Worm (Caenorhabditis elegans) whole organism, young adult: ENCODE results near the gene nas-33.
A peak's percentile ranks its signal among the peaks of the same experiment; 100 is the strongest.

Source experiments
- B0336.3 ChIP-seq: fragments of 200-800 bp; sonication (Bioruptor generic); IDR thresholded peaks from 2 replicates; pipeline ENCODE4 v1.3.6; 2022; ENCODE audit warnings: missing genetic modification characterization, missing compliant biosample characterization
- F10E7.11 ChIP-seq: sonication (generic microtip); optimal IDR thresholded peaks from 2 replicates; lab custom pipeline; 2017; ENCODE audit warnings: mild to moderate bottlenecking, missing genetic modification characterization, moderate library complexity, missing compliant biosample characterization
- F23B12.7 ChIP-seq: sonication (generic microtip); optimal IDR thresholded peaks from 2 replicates; lab custom pipeline; 2017; ENCODE audit warnings: missing genetic modification characterization, mild to moderate bottlenecking, missing compliant biosample characterization, antibody characterized with exemption, moderate library complexity; ENCODE audit not compliant: insufficient read depth
- F33H1.4 ChIP-seq: fragments of 200-800 bp; sonication (Bioruptor generic); IDR thresholded peaks from 2 replicates; pipeline ENCODE4 v1.3.6; 2022; ENCODE audit warnings: missing genetic modification reagents, missing genetic modification characterization, missing compliant biosample characterization
- F37B4.10 ChIP-seq: fragments of 200-800 bp; sonication (Bioruptor generic); IDR thresholded peaks from 2 replicates; pipeline ENCODE4 v1.3.6; 2022; ENCODE audit warnings: missing genetic modification characterization, missing compliant biosample characterization
- Y53G8AR.9 ChIP-seq: fragments of 200-800 bp; sonication (Bioruptor generic); conservative IDR thresholded peaks from 2 replicates; pipeline ENCODE4 v1.3.6; 2022; ENCODE audit warnings: missing genetic modification reagents, missing genetic modification characterization, missing compliant biosample characterization
- Y56A3A.18 ChIP-seq: fragments of 200-800 bp; sonication (Bioruptor generic); IDR thresholded peaks from 2 replicates; pipeline ENCODE4 v1.3.6; 2022; ENCODE audit warnings: missing genetic modification reagents, missing genetic modification characterization, missing compliant biosample characterization
- aptf-2 ChIP-seq: fragments of 200-800 bp; sonication (Bioruptor generic); conservative IDR thresholded peaks from 2 replicates; pipeline ENCODE4 v1.3.6; 2022; ENCODE audit warnings: missing genetic modification reagents, missing genetic modification characterization, missing compliant biosample characterization
- aptf-3 ChIP-seq: fragments of 200-800 bp; sonication (Bioruptor generic); IDR thresholded peaks from 2 replicates; pipeline ENCODE4 v1.3.6; 2022; ENCODE audit warnings: missing genetic modification characterization, missing compliant biosample characterization
- atf-7 ChIP-seq: sonication (generic microtip); optimal IDR thresholded peaks from 2 replicates; lab custom pipeline; 2017; ENCODE audit warnings: mild to moderate bottlenecking, missing genetic modification characterization, missing compliant biosample characterization
- athp-1 ChIP-seq: sonication (generic microtip); optimal IDR thresholded peaks from 2 replicates; lab custom pipeline; 2017; ENCODE audit warnings: mild to moderate bottlenecking, missing genetic modification characterization, missing compliant biosample characterization
- attf-5 ChIP-seq: fragments of 200-800 bp; sonication (Bioruptor generic); optimal IDR thresholded peaks from 2 replicates; lab custom pipeline; 2018; ENCODE audit warnings: mild to moderate bottlenecking, missing genetic modification characterization, missing compliant biosample characterization
- cebp-1 ChIP-seq, 2 experiments: fragments of 200-800 bp in 1 of 2; sonication (Bioruptor generic) in 1 of 2; sonication (generic microtip) in 1 of 2; IDR thresholded peaks in 1 of 2; optimal IDR thresholded peaks in 1 of 2; 2 replicates each; pipeline versions ENCODE4 v1.3.6 to Lab custom; 2017 to 2022; ENCODE audit warnings: missing compliant biosample characterization in 2 of 2, missing genetic modification characterization in 2 of 2, mild to moderate bottlenecking in 1 of 2, missing genetic modification reagents in 1 of 2, moderate library complexity in 1 of 2
- chd-7 ChIP-seq: sonication (generic microtip); optimal IDR thresholded peaks from 2 replicates; lab custom pipeline; 2016; ENCODE audit warnings: mild to moderate bottlenecking, missing genetic modification characterization, moderate library complexity, missing compliant biosample characterization
- egl-44 ChIP-seq: fragments of 200-800 bp; sonication (Bioruptor generic); IDR thresholded peaks from 2 replicates; pipeline ENCODE4 v1.3.6; 2022; ENCODE audit warnings: missing genetic modification reagents, missing genetic modification characterization, missing compliant biosample characterization
- ekl-4 ChIP-seq: fragments of 200-800 bp; sonication (Bioruptor generic); IDR thresholded peaks from 2 replicates; pipeline ENCODE4 v1.3.6; 2022; ENCODE audit warnings: missing genetic modification reagents, missing genetic modification characterization, missing compliant biosample characterization
- ets-4 ChIP-seq: fragments of 200-800 bp; sonication (Bioruptor generic); optimal IDR thresholded peaks from 2 replicates; lab custom pipeline; 2018; ENCODE audit warnings: mild to moderate bottlenecking, missing genetic modification characterization, missing compliant biosample characterization
- gei-17 ChIP-seq: fragments of 200-800 bp; sonication (Bioruptor generic); optimal IDR thresholded peaks from 2 replicates; lab custom pipeline; 2018; ENCODE audit warnings: mild to moderate bottlenecking, missing genetic modification characterization, missing compliant biosample characterization
- him-1 ChIP-seq: sonication (generic microtip); optimal IDR thresholded peaks from 2 replicates; lab custom pipeline; 2016; ENCODE audit warnings: missing genotype, missing genetic modification reagents, missing genetic modification characterization, missing compliant biosample characterization
- hmg-1.2 ChIP-seq: fragments of 200-800 bp; sonication (Bioruptor generic); IDR thresholded peaks from 2 replicates; pipeline ENCODE4 v1.3.6; 2022; ENCODE audit warnings: missing genetic modification reagents, missing genetic modification characterization, missing compliant biosample characterization
- hmg-20 ChIP-seq: fragments of 200-800 bp; sonication (Bioruptor generic); IDR thresholded peaks from 2 replicates; pipeline ENCODE4 v1.3.6; 2022; ENCODE audit warnings: missing genetic modification reagents, missing genetic modification characterization, missing compliant biosample characterization
- hrde-1 ChIP-seq: sonication (generic microtip); optimal IDR thresholded peaks from 2 replicates; lab custom pipeline; 2016; ENCODE audit warnings: missing genetic modification characterization, mild to moderate bottlenecking, missing compliant biosample characterization, moderate library complexity, missing genotype, missing genetic modification reagents, borderline replicate concordance
- lin-40 ChIP-seq: sonication (generic microtip); optimal IDR thresholded peaks from 2 replicates; lab custom pipeline; 2016; ENCODE audit warnings: missing genetic modification characterization, mild to moderate bottlenecking, missing compliant biosample characterization, missing genotype, missing genetic modification reagents
- madf-10 ChIP-seq: sonication (generic microtip); optimal IDR thresholded peaks from 2 replicates; lab custom pipeline; 2016; ENCODE audit warnings: mild to moderate bottlenecking, missing genetic modification characterization, missing compliant biosample characterization
- mel-28 ChIP-seq: sonication (generic microtip); optimal IDR thresholded peaks from 2 replicates; lab custom pipeline; 2016; ENCODE audit warnings: borderline replicate concordance, mild to moderate bottlenecking, missing genetic modification characterization, missing compliant biosample characterization
- mxl-1 ChIP-seq: sonication (generic microtip); optimal IDR thresholded peaks from 2 replicates; lab custom pipeline; 2016; ENCODE audit warnings: missing genetic modification characterization, missing compliant biosample characterization
- nfya-2 ChIP-seq: fragments of 200-800 bp; sonication (Bioruptor generic); IDR thresholded peaks from 2 replicates; pipeline ENCODE4 v1.3.6; 2022; ENCODE audit warnings: missing genetic modification reagents, missing genetic modification characterization, missing compliant biosample characterization
- nhr-179 ChIP-seq: sonication (generic microtip); optimal IDR thresholded peaks from 2 replicates; lab custom pipeline; 2016; ENCODE audit warnings: mild to moderate bottlenecking, missing genetic modification characterization, missing compliant biosample characterization
- nhr-80 ChIP-seq: sonication (generic microtip); optimal IDR thresholded peaks from 2 replicates; lab custom pipeline; 2016; ENCODE audit warnings: missing genetic modification characterization, missing compliant biosample characterization
- rec-8 ChIP-seq, 2 experiments: sonication (generic microtip); optimal IDR thresholded peaks; 2 replicates each; lab custom pipeline; 2016; ENCODE audit warnings: mild to moderate bottlenecking in 2 of 2, missing genetic modification characterization in 2 of 2, missing genetic modification reagents in 2 of 2, missing genotype in 2 of 2, missing biosample characterization in 1 of 2, missing compliant biosample characterization in 1 of 2, moderate library complexity in 1 of 2
- sea-2 ChIP-seq: fragments of 200-800 bp; sonication (Bioruptor generic); IDR thresholded peaks from 2 replicates; pipeline ENCODE4 v1.3.6; 2022; ENCODE audit warnings: missing genetic modification characterization, missing compliant biosample characterization
- snpc-1.3 ChIP-seq: sonication (generic microtip); optimal IDR thresholded peaks from 2 replicates; lab custom pipeline; 2017; ENCODE audit warnings: missing genetic modification characterization, mild to moderate bottlenecking, missing compliant biosample characterization, antibody characterized with exemption, moderate library complexity, missing genotype, missing genetic modification reagents; ENCODE audit not compliant: insufficient read depth
- somi-1 ChIP-seq: fragments of 200-800 bp; sonication (Bioruptor generic); optimal IDR thresholded peaks from 2 replicates; lab custom pipeline; 2018; ENCODE audit warnings: mild to moderate bottlenecking, missing genetic modification characterization, missing compliant biosample characterization
- unc-62 ChIP-seq: fragments of 150-350 bp; optimal IDR thresholded peaks from 2 replicates; lab custom pipeline; 2014; ENCODE audit warnings: missing biosample characterization, missing genetic modification reagents, missing genetic modification characterization
- xnd-1 ChIP-seq: sonication (generic microtip); optimal IDR thresholded peaks from 2 replicates; lab custom pipeline; 2016; ENCODE audit warnings: missing genotype, missing genetic modification reagents, missing genetic modification characterization, missing compliant biosample characterization
- ztf-22 ChIP-seq: fragments of 200-800 bp; sonication (Bioruptor generic); optimal IDR thresholded peaks from 2 replicates; lab custom pipeline; 2018; ENCODE audit warnings: mild to moderate bottlenecking, missing genetic modification characterization, moderate library complexity, missing compliant biosample characterization
- ztf-28 ChIP-seq: fragments of 200-800 bp; sonication (Bioruptor generic); IDR thresholded peaks from 2 replicates; pipeline ENCODE4 v1.3.6; 2022; ENCODE audit warnings: missing genetic modification reagents, missing genetic modification characterization, missing compliant biosample characterization

The nas-33 gene

ce11 chrX:6450839-6451491 lies 4.1 kb downstream of the nas-33 start, which contains the start of the genes grl-6 and K10C2.6:
Gene grl-6, minus strand, starts transcription at chrX:6450939.
Gene K10C2.6, plus strand, starts transcription at chrX:6451441.
- TF ChIP-seq ztf-28 (no peak), snpc-1.3 (no peak), rec-8 (tag; optimal IDR thresholded peaks at IDR 0.05; lab: Kevin White, UChicago) (no peak), aptf-2 (GFP tag; lab: Robert Waterston, UW) (no peak), F33H1.4 (no peak), ztf-22 (GFP tag; lab: Kevin White, UChicago) (no peak), sea-2 (GFP tag; lab: Robert Waterston, UW) (no peak), hmg-20 (GFP tag; lab: Robert Waterston, UW) (no peak), egl-44 (no peak), Y56A3A.18 (GFP tag; lab: Robert Waterston, UW) (no peak), athp-1 (tag; lab: Kevin White, UChicago) (no peak)

DNA sequence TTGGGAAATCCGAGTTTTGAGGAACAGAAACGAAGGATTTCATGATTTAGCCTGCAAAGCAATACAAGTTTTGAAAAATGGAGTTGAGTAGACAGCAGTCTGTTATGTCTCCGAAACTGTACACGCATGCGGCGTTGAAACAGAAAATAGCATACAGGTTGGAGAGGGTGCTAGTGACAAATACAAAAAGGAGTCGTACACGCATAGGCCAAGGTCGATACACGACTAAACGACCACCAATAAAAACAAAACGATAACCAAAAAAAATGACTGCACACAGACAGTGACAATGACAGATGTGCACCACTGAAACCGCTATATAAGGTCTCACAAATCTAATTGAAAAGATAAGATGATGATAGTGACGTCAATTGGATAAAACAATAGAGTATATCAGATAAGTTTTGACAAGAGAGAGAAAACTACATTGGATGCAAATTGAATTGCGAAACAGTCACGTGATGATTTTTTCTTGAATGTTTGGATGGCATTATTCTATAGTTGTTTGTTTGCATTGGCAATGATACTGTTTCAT lies 6.1 kb downstream of the nas-33 start, which contains the start of gene fah-1:
Gene fah-1, minus strand, starts transcription at position 51 of the 535 bp plus-strand sequence.
- TF ChIP-seq mxl-1 (tag; lab: Kevin White, UChicago): no peak
- no peak for TF ChIP-seq Y56A3A.18 (GFP tag; lab: Robert Waterston, UW)
- peak; percentile 10 for TF ChIP-seq attf-5
- peak; percentile 81 for TF ChIP-seq nhr-80 (tag; lab: Kevin White, UChicago)
- peak; percentile 91 for TF ChIP-seq cebp-1 (GFP tag; IDR thresholded peaks at IDR 0.05; lab: Robert Waterston, UW)
- TF ChIP-seq cebp-1 (tag; optimal IDR thresholded peaks at IDR 0.05; lab: Kevin White, UChicago): peak; percentile 96
- peak; percentile 71 for TF ChIP-seq unc-62 (GFP tag; lab: Kevin White, UChicago)
- TF ChIP-seq nfya-2 (GFP tag; lab: Robert Waterston, UW): 0 out of 2 replicates have a peak, but pooled peaks have one; percentile 50
- TF ChIP-seq somi-1 (GFP tag; lab: Kevin White, UChicago): peak; percentile 39
- TF ChIP-seq lin-40 (tag; lab: Kevin White, UChicago): peak; percentile 69
- TF ChIP-seq Y53G8AR.9 (GFP tag; lab: Robert Waterston, UW): no peak
- peak; percentile 63 for TF ChIP-seq hmg-1.2 (GFP tag; lab: Robert Waterston, UW)
- TF ChIP-seq B0336.3 (GFP tag; lab: Robert Waterston, UW): 0 out of 2 replicates have a peak, but pooled peaks have one; percentile 28
- peak; percentile 34 for TF ChIP-seq gei-17 (GFP tag; lab: Kevin White, UChicago)
- TF ChIP-seq atf-7 (tag; lab: Kevin White, UChicago): peak; percentile 46
- TF ChIP-seq, all 124 proteins: peak for 11

DNA sequence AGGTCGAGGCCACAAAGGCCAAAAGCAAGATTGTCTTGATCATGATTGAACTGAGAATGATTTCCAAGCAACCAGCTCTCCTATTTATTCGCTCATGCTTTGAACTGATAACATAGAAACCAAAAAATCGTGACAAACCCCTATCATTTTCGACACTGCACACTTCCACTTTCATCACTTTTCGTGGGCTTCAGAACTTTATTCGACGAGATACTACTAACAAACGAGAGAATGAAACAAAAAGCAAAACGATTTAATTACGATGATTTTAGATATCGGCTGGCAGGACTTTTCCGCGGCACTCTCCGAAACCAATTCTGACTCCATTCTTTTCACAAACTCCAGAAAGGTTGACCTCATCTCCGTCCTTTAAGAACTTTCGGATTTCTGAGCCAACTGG lies 8.5 kb downstream of the nas-33 start, which contains the start of gene asp-14:
Gene asp-14, minus strand, starts transcription at position 101 of the 400 bp plus-strand sequence.
- TF ChIP-seq chd-7 (tag; lab: Kevin White, UChicago) (no peak), him-1 (tag; lab: Kevin White, UChicago) (no peak), ekl-4 (no peak), F23B12.7 (tag; lab: Kevin White, UChicago) (no peak), mel-28 (tag; lab: Kevin White, UChicago) (no peak), xnd-1 (tag; lab: Kevin White, UChicago) (no peak), madf-10 (tag; lab: Kevin White, UChicago) (no peak), aptf-3 (GFP tag; lab: Robert Waterston, UW) (no peak), nhr-179 (tag; lab: Kevin White, UChicago) (no peak), attf-5 (no peak), ets-4 (GFP tag; lab: Kevin White, UChicago) (no peak), nfya-2 (GFP tag; lab: Robert Waterston, UW) (no peak), Y53G8AR.9 (GFP tag; lab: Robert Waterston, UW) (no peak), F10E7.11 (tag; lab: Kevin White, UChicago) (no peak), F37B4.10 (GFP tag; lab: Robert Waterston, UW) (no peak), hrde-1 (tag; lab: Kevin White, UChicago) (no peak)
